Fruit fly (Drosophila melanogaster) whole organism, embryonic: Measurements from ENCODE around the gene mat.
A peak's percentile ranks its signal among the peaks of the same experiment; 100 is the strongest.

Experiments used
- Aef1 ChIP-seq: fragments of 200-800 bp; sonication (Bioruptor generic); IDR thresholded peaks from 3 replicates; pipeline ENCODE4 v1.3.6; 2022; ENCODE audit warnings: missing biosample characterization, missing genetic modification characterization
- CG10267 ChIP-seq: fragments of 200-800 bp; sonication (Bioruptor generic); optimal IDR thresholded peaks from 2 replicates; lab custom pipeline; 2018; ENCODE audit warnings: missing biosample characterization, mild to moderate bottlenecking, missing genetic modification characterization, moderate library complexity
- CG10321 ChIP-seq: fragments of 200-800 bp; sonication (Bioruptor generic); IDR thresholded peaks from 2 replicates; pipeline ENCODE4 v1.3.6; 2022; ENCODE audit warnings: missing biosample characterization, missing genetic modification characterization
- CG10654 ChIP-seq: fragments of 200-800 bp; sonication (Bioruptor generic); optimal IDR thresholded peaks from 2 replicates; lab custom pipeline; 2016; ENCODE audit warnings: missing biosample characterization, missing genetic modification characterization
- CG11398 ChIP-seq: fragments of 200-800 bp; sonication (Bioruptor generic); optimal IDR thresholded peaks from 2 replicates; lab custom pipeline; 2016; ENCODE audit warnings: missing biosample characterization, missing genetic modification characterization
- CG12299 ChIP-seq: fragments of 200-800 bp; sonication (Bioruptor generic); optimal IDR thresholded peaks from 2 replicates; lab custom pipeline; 2018; ENCODE audit warnings: missing biosample characterization, mild to moderate bottlenecking, missing genetic modification characterization
- CG12744 ChIP-seq: fragments of 200-800 bp; sonication (Bioruptor generic); optimal IDR thresholded peaks from 2 replicates; lab custom pipeline; 2016; ENCODE audit warnings: missing biosample characterization, missing genetic modification characterization
- CG13894 ChIP-seq: fragments of 200-800 bp; sonication (Bioruptor generic); optimal IDR thresholded peaks from 3 replicates; lab custom pipeline; 2018; ENCODE audit warnings: missing biosample characterization, mild to moderate bottlenecking, missing genetic modification characterization, moderate library complexity
- CG14441 ChIP-seq: fragments of 200-800 bp; sonication (Bioruptor generic); IDR thresholded peaks from 2 replicates; pipeline ENCODE4 v1.3.6; 2022; ENCODE audit warnings: missing biosample characterization, missing genetic modification characterization
- CG1529 ChIP-seq: fragments of 200-800 bp; sonication (Bioruptor generic); optimal IDR thresholded peaks from 3 replicates; lab custom pipeline; 2018; ENCODE audit warnings: missing biosample characterization, missing genetic modification characterization
- CG15479 ChIP-seq: fragments of 200-800 bp; sonication (Bioruptor generic); optimal IDR thresholded peaks from 3 replicates; lab custom pipeline; 2019; ENCODE audit warnings: missing biosample characterization, mild to moderate bottlenecking, missing genetic modification characterization, moderate library complexity
- CG17612 ChIP-seq: fragments of 200-800 bp; sonication (Bioruptor generic); IDR thresholded peaks from 2 replicates; pipeline ENCODE4 v1.3.6; 2022; ENCODE audit warnings: missing biosample characterization, missing genetic modification characterization
- CG17829 ChIP-seq: fragments of 200-800 bp; optimal IDR thresholded peaks from 2 replicates; lab custom pipeline; 2019; ENCODE audit warnings: missing biosample characterization, mild to moderate bottlenecking, missing genetic modification characterization, moderate library complexity
- CG31224 ChIP-seq: fragments of 200-800 bp; sonication (Bioruptor generic); IDR thresholded peaks from 2 replicates; pipeline ENCODE4 v1.3.6; 2022; ENCODE audit warnings: missing biosample characterization, missing genetic modification characterization
- CG33213 ChIP-seq: fragments of 200-800 bp; sonication (Bioruptor generic); optimal IDR thresholded peaks from 3 replicates; lab custom pipeline; 2016; ENCODE audit warnings: missing biosample characterization, missing genetic modification characterization
- CG34422 ChIP-seq: fragments of 200-800 bp; sonication (Bioruptor generic); IDR thresholded peaks from 3 replicates; pipeline ENCODE4 v1.3.6; 2022; ENCODE audit warnings: missing biosample characterization, missing genetic modification characterization
- CG43689 ChIP-seq: fragments of 200-800 bp; sonication (Bioruptor generic); IDR thresholded peaks from 2 replicates; pipeline ENCODE4 v1.3.6; 2022; ENCODE audit warnings: missing biosample characterization, missing genetic modification characterization
- CG6791 ChIP-seq: fragments of 200-800 bp; sonication (Bioruptor generic); IDR thresholded peaks from 3 replicates; pipeline ENCODE4 v1.3.6; 2022; ENCODE audit warnings: missing biosample characterization, missing genetic modification characterization; ENCODE audit not compliant: partially characterized antibody
- CG7556 ChIP-seq: fragments of 200-800 bp; sonication (Bioruptor generic); optimal IDR thresholded peaks from 2 replicates; lab custom pipeline; 2017; ENCODE audit warnings: missing biosample characterization, mild to moderate bottlenecking, missing genetic modification characterization
- CG7963 ChIP-seq: fragments of 200-800 bp; sonication (Bioruptor generic); IDR thresholded peaks from 3 replicates; pipeline ENCODE4 v1.3.6; 2022; ENCODE audit warnings: missing biosample characterization, missing genetic modification characterization; ENCODE audit not compliant: partially characterized antibody
- CG9727 ChIP-seq: fragments of 200-800 bp; sonication (Bioruptor generic); optimal IDR thresholded peaks from 3 replicates; lab custom pipeline; 2017; ENCODE audit warnings: missing biosample characterization, mild to moderate bottlenecking, missing genetic modification characterization
- CG9817 ChIP-seq: fragments of 200-800 bp; sonication (Bioruptor generic); optimal IDR thresholded peaks from 2 replicates; lab custom pipeline; 2018; ENCODE audit warnings: missing biosample characterization, mild to moderate bottlenecking, missing genetic modification characterization, moderate library complexity
- Fer2 ChIP-seq: fragments of 200-800 bp; sonication (Bioruptor generic); optimal IDR thresholded peaks from 2 replicates; lab custom pipeline; 2018; ENCODE audit warnings: missing biosample characterization, mild to moderate bottlenecking, missing genetic modification characterization, moderate library complexity
- Fer3 ChIP-seq: fragments of 200-800 bp; sonication (Bioruptor generic); optimal IDR thresholded peaks from 2 replicates; lab custom pipeline; 2018; ENCODE audit warnings: missing biosample characterization, mild to moderate bottlenecking, missing genetic modification characterization, moderate library complexity
- HLH54F ChIP-seq: fragments of 200-800 bp; sonication (Bioruptor generic); optimal IDR thresholded peaks from 3 replicates; lab custom pipeline; 2016; ENCODE audit warnings: missing biosample characterization, missing genetic modification characterization
- Hand ChIP-seq: fragments of 200-800 bp; sonication (Bioruptor generic); optimal IDR thresholded peaks from 2 replicates; lab custom pipeline; 2017; ENCODE audit warnings: mild to moderate bottlenecking, missing biosample characterization, missing genetic modification reagents, missing genetic modification characterization
- Hsf ChIP-seq: fragments of 200-800 bp; sonication (Bioruptor generic); optimal IDR thresholded peaks from 3 replicates; lab custom pipeline; 2016; ENCODE audit warnings: missing biosample characterization, missing genetic modification characterization
- Mad ChIP-seq: fragments of 200-800 bp; sonication (Bioruptor generic); optimal IDR thresholded peaks from 2 replicates; lab custom pipeline; 2016; ENCODE audit warnings: missing biosample characterization, missing genetic modification characterization
- Myb ChIP-seq: fragments of 200-800 bp; sonication (Bioruptor generic); optimal IDR thresholded peaks from 2 replicates; lab custom pipeline; 2016; ENCODE audit warnings: missing biosample characterization, missing genetic modification characterization
- PHDP ChIP-seq: fragments of 200-800 bp; sonication (Bioruptor generic); optimal IDR thresholded peaks from 3 replicates; lab custom pipeline; 2018; ENCODE audit warnings: missing biosample characterization, mild to moderate bottlenecking, missing genetic modification characterization, moderate library complexity
- Trl ChIP-seq, 3 experiments: fragments of >200 bp in 2 of 3; fragments of 200-800 bp in 1 of 3; sonication (Bioruptor generic) in 1 of 3; optimal IDR thresholded peaks; 2 replicates in 1 of 3; 3 replicates in 2 of 3; lab custom pipeline; 2016 to 2017; ENCODE audit warnings: missing biosample characterization in 1 of 3, missing genetic modification characterization in 1 of 3
- al ChIP-seq: fragments of 200-800 bp; sonication (Bioruptor generic); IDR thresholded peaks from 2 replicates; pipeline ENCODE4 v1.3.6; 2022; ENCODE audit warnings: missing biosample characterization, missing genetic modification characterization
- bowl ChIP-seq: fragments of 200-800 bp; sonication (Bioruptor generic); IDR thresholded peaks from 2 replicates; pipeline ENCODE4 v1.3.6; 2022; ENCODE audit warnings: missing biosample characterization, missing genetic modification characterization
- cg ChIP-seq: fragments of 200-800 bp; sonication (Bioruptor generic); optimal IDR thresholded peaks from 3 replicates; lab custom pipeline; 2019; ENCODE audit warnings: missing biosample characterization, mild to moderate bottlenecking, missing genetic modification characterization, moderate library complexity
- crol ChIP-seq: fragments of 200-800 bp; sonication (Bioruptor generic); IDR thresholded peaks from 2 replicates; pipeline ENCODE4 v1.3.6; 2022; ENCODE audit warnings: missing biosample characterization, missing genetic modification characterization
- dati ChIP-seq: fragments of 200-800 bp; sonication (Bioruptor generic); IDR thresholded peaks from 2 replicates; pipeline ENCODE4 v1.3.6; 2022; ENCODE audit warnings: missing biosample characterization, missing genetic modification characterization
- ems ChIP-seq: fragments of 200-800 bp; sonication (Bioruptor generic); optimal IDR thresholded peaks from 3 replicates; lab custom pipeline; 2016; ENCODE audit warnings: missing biosample characterization, missing genetic modification characterization
- esg ChIP-seq: fragments of 200-800 bp; sonication (Bioruptor generic); conservative IDR thresholded peaks from 2 replicates; pipeline ENCODE4 v1.3.6; 2022; ENCODE audit warnings: missing biosample characterization, missing genetic modification characterization
- gfzf ChIP-seq: fragments of 200-800 bp; sonication (Bioruptor generic); optimal IDR thresholded peaks from 2 replicates; lab custom pipeline; 2016; ENCODE audit warnings: missing biosample characterization, mild to moderate bottlenecking, missing genetic modification characterization, moderate library complexity
- hbn ChIP-seq: fragments of 200-800 bp; sonication (Bioruptor generic); IDR thresholded peaks from 2 replicates; pipeline ENCODE4 v1.3.6; 2022; ENCODE audit warnings: missing biosample characterization, missing genetic modification characterization; ENCODE audit not compliant: partially characterized antibody
- lilli ChIP-seq: fragments of 200-800 bp; sonication (Bioruptor generic); optimal IDR thresholded peaks from 3 replicates; lab custom pipeline; 2016; ENCODE audit warnings: missing biosample characterization, missing genetic modification characterization
- onecut ChIP-seq: fragments of 200-800 bp; sonication (Bioruptor generic); IDR thresholded peaks from 2 replicates; pipeline ENCODE4 v1.3.6; 2022; ENCODE audit warnings: missing biosample characterization, missing genetic modification characterization
- pnt ChIP-seq: fragments of 200-800 bp; sonication (Bioruptor generic); optimal IDR thresholded peaks from 3 replicates; lab custom pipeline; 2016; ENCODE audit warnings: missing biosample characterization, missing genetic modification characterization
- slp2 ChIP-seq: fragments of 200-800 bp; sonication (Bioruptor generic); optimal IDR thresholded peaks from 2 replicates; lab custom pipeline; 2016; ENCODE audit warnings: missing biosample characterization, missing genetic modification characterization
- trem ChIP-seq: fragments of 200-800 bp; optimal IDR thresholded peaks from 3 replicates; lab custom pipeline; 2019; ENCODE audit warnings: missing biosample characterization, mild to moderate bottlenecking, missing genetic modification characterization, moderate library complexity
- unpg ChIP-seq: fragments of 200-800 bp; sonication (Bioruptor generic); optimal IDR thresholded peaks from 3 replicates; lab custom pipeline; 2018; ENCODE audit warnings: missing biosample characterization, mild to moderate bottlenecking, missing genetic modification characterization, moderate library complexity
- usp ChIP-seq: fragments of >200 bp; optimal IDR thresholded peaks from 2 replicates; lab custom pipeline; 2017; ENCODE audit warnings: missing biosample characterization, missing genetic modification characterization
- zen ChIP-seq: fragments of 200-800 bp; sonication (Bioruptor generic); optimal IDR thresholded peaks from 3 replicates; lab custom pipeline; 2018; ENCODE audit warnings: missing biosample characterization, mild to moderate bottlenecking, missing genetic modification characterization, moderate library complexity

mat gene

DNA sequence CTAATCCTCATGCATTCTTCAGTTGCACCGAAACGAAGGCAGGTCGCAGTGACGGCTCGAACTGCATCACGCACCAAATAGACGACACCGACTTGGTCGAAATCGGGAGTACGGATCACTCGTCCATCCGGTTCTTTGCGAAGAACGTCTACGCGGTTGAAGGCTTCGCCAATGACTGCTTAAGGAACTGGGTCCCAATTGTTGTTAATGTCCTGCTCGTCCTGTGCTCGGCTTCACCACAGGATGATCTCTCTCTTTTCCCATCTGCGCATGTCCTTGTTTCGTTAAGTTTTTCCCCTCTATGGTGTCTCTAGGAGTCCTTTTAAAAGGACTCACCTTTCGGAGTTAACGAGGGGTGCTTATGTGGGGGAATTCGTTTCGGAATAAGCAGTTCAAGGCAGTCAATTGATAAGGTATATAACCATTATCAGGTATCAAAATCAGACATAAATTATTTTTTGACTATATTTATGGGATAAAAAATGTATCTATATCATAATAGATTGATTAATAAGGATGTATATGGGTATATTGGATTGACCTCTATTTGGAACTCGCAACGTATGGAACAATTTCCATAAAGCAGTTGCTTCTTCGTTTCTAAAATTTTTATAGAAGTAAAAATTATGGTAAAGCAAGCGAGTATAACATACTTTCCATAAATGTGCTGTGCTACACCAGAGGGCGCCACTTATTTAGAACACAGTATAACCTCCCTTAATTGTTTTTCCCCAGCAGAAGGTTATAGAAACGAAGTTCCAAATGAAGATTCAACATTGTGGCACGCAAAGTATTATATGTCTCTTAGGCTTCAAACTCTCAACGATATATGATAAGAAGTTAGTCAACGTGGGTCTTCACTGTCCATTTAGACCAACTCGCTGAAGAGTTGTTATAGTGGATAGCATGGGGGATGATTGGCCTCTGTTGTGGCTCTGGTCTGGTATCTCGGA, 45.4 kb upstream of the mat start, which contains the start of gene dpr20 (continued):
- TF ChIP-seq gfzf (GFP tag; lab: Kevin White, UChicago) (no peak), CG17829 (tag; lab: Kevin White, UChicago) (peak; percentile 59), ems (GFP tag; lab: Kevin White, UChicago) (peak; percentile 69), CG7556 (peak; percentile 61), CG43689 (peak; percentile 80), CG31224 (peak; percentile 63), hbn (GFP tag; lab: Robert Waterston, UW) (no peak), CG11398 (peak; percentile 8), trem (tag; lab: Kevin White, UChicago) (no peak), Mad (GFP tag; lab: Kevin White, UChicago) (no peak), CG15479 (no peak), CG6791 (no peak), CG9727 (peak; percentile 39), Hand (GFP tag; lab: Kevin White, UChicago) (peak; percentile 63), PHDP (tag; lab: Kevin White, UChicago) (peak; percentile 80), CG10654 (peak; percentile 58), pnt (GFP tag; lab: Kevin White, UChicago) (peak; percentile 56), Fer2 (tag; lab: Kevin White, UChicago) (peak; percentile 63), bowl (GFP tag; lab: Robert Waterston, UW) (peak; percentile 75), CG7963 (no peak), CG1529 (GFP tag; lab: Kevin White, UChicago) (no peak), CG17612 (GFP tag; lab: Robert Waterston, UW) (peak; percentile 66; the same call in 1 of the 2 replicates), slp2 (GFP tag; lab: Kevin White, UChicago) (peak; percentile 50), CG10267 (tag; lab: Kevin White, UChicago) (peak; percentile 41), Aef1 (GFP tag; lab: Robert Waterston, UW) (peak; percentile 86), Trl (optimal IDR thresholded peaks at IDR 0.05; lab: Kevin White, UChicago) (no peak), Trl (GFP tag; optimal IDR thresholded peaks at IDR 0.05; lab: Kevin White, UChicago) (peak; percentile 66), crol (GFP tag; lab: Robert Waterston, UW) (0 out of 2 replicates have a peak, but pooled peaks have one; percentile 39), cg (GFP tag; lab: Kevin White, UChicago) (no peak), unpg (GFP tag; lab: Kevin White, UChicago) (peak; percentile 78), al (GFP tag; lab: Robert Waterston, UW) (peak; percentile 73), onecut (GFP tag; lab: Robert Waterston, UW) (peak; percentile 76), CG14441 (GFP tag; lab: Robert Waterston, UW) (peak; percentile 87), CG10321 (GFP tag; lab: Robert Waterston, UW) (peak; percentile 59; the same call in 1 of the 2 replicates), usp (GFP tag; lab: Kevin White, UChicago) (no peak), CG34422 (GFP tag; lab: Robert Waterston, UW) (peak; percentile 86), Hsf (GFP tag; lab: Kevin White, UChicago) (peak; percentile 76), esg (GFP tag; lab: Robert Waterston, UW) (peak; percentile 79), lilli (GFP tag; lab: Kevin White, UChicago) (peak; percentile 89), dati (GFP tag; lab: Robert Waterston, UW) (peak; percentile 71), HLH54F (GFP tag; lab: Kevin White, UChicago) (peak; percentile 73), CG12299 (tag; lab: Kevin White, UChicago) (peak; percentile 46), CG13894 (peak; percentile 90), Fer3 (tag; lab: Kevin White, UChicago) (peak; percentile 82), Myb (GFP tag; lab: Kevin White, UChicago) (peak; percentile 58), CG33213 (GFP tag; lab: Kevin White, UChicago) (peak; percentile 70), zen (peak; percentile 41), CG9817 (tag; lab: Kevin White, UChicago) (peak; percentile 80), CG12744 (peak; percentile 45)
